Fruit fly (Drosophila melanogaster) whole organism, embryonic: ENCODE measurements around the gene Pax.

Source experiments
- Adf1 ChIP-seq: fragments of 200-800 bp; sonication (Bioruptor generic); IDR thresholded peaks from 2 replicates; pipeline ENCODE4 v1.3.6; 2022; ENCODE audit warnings: missing biosample characterization, missing genetic modification characterization
- Atf-2 ChIP-seq: fragments of 200-800 bp; sonication (Bioruptor generic); optimal IDR thresholded peaks from 2 replicates; lab custom pipeline; 2016; ENCODE audit warnings: missing biosample characterization, missing genetic modification characterization
- C15 ChIP-seq: fragments of 200-800 bp; sonication (Bioruptor generic); IDR thresholded peaks from 3 replicates; pipeline ENCODE4 v1.3.6; 2022; ENCODE audit warnings: missing biosample characterization, missing genetic modification characterization
- CG10147 ChIP-seq: fragments of 200-800 bp; sonication (Bioruptor generic); optimal IDR thresholded peaks from 2 replicates; lab custom pipeline; 2019; ENCODE audit warnings: missing biosample characterization, mild to moderate bottlenecking, missing genetic modification characterization, moderate library complexity
- CG10267 ChIP-seq: fragments of 200-800 bp; sonication (Bioruptor generic); optimal IDR thresholded peaks from 2 replicates; lab custom pipeline; 2018; ENCODE audit warnings: missing biosample characterization, mild to moderate bottlenecking, missing genetic modification characterization, moderate library complexity
- CG13424 ChIP-seq: fragments of 200-800 bp; sonication (Bioruptor generic); optimal IDR thresholded peaks from 2 replicates; lab custom pipeline; 2019; ENCODE audit warnings: missing biosample characterization, mild to moderate bottlenecking, missing genetic modification characterization, moderate library complexity
- CG14965 ChIP-seq: fragments of 200-800 bp; sonication (Bioruptor generic); optimal IDR thresholded peaks from 2 replicates; lab custom pipeline; 2016; ENCODE audit warnings: missing biosample characterization, missing genetic modification characterization, borderline replicate concordance
- CG15479 ChIP-seq: fragments of 200-800 bp; sonication (Bioruptor generic); optimal IDR thresholded peaks from 3 replicates; lab custom pipeline; 2019; ENCODE audit warnings: missing biosample characterization, mild to moderate bottlenecking, missing genetic modification characterization, moderate library complexity
- CG1832 ChIP-seq: fragments of 200-800 bp; sonication (Bioruptor generic); optimal IDR thresholded peaks from 2 replicates; lab custom pipeline; 2017; ENCODE audit warnings: missing biosample characterization, mild to moderate bottlenecking, missing genetic modification characterization, inconsistent platforms
- CG18619 ChIP-seq: fragments of 200-800 bp; sonication (Bioruptor generic); optimal IDR thresholded peaks from 3 replicates; lab custom pipeline; 2017; ENCODE audit warnings: missing biosample characterization, mild to moderate bottlenecking, missing genetic modification characterization
- CG2202 ChIP-seq: fragments of 200-800 bp; sonication (Bioruptor generic); optimal IDR thresholded peaks from 2 replicates; lab custom pipeline; 2018; ENCODE audit warnings: missing biosample characterization, mild to moderate bottlenecking, missing genetic modification characterization
- CG3065 ChIP-seq: fragments of 200-800 bp; sonication (Bioruptor generic); optimal IDR thresholded peaks from 2 replicates; lab custom pipeline; 2016; ENCODE audit warnings: missing biosample characterization, missing genetic modification characterization
- CG31441 ChIP-seq: fragments of 200-800 bp; sonication (Bioruptor generic); IDR thresholded peaks from 2 replicates; pipeline ENCODE4 v1.3.6; 2022; ENCODE audit warnings: missing biosample characterization, missing genetic modification characterization
- CG43689 ChIP-seq: fragments of 200-800 bp; sonication (Bioruptor generic); IDR thresholded peaks from 2 replicates; pipeline ENCODE4 v1.3.6; 2022; ENCODE audit warnings: missing biosample characterization, missing genetic modification characterization
- CG4617 ChIP-seq: fragments of 200-800 bp; sonication (Bioruptor generic); optimal IDR thresholded peaks from 3 replicates; lab custom pipeline; 2016; ENCODE audit warnings: missing biosample characterization, missing genetic modification characterization, borderline replicate concordance
- CG7357 ChIP-seq: fragments of 200-800 bp; sonication (Bioruptor generic); IDR thresholded peaks from 3 replicates; pipeline ENCODE4 v1.3.6; 2022; ENCODE audit warnings: missing biosample characterization, missing genetic modification characterization
- Dbx ChIP-seq: fragments of 200-800 bp; sonication (Bioruptor generic); IDR thresholded peaks from 3 replicates; pipeline ENCODE4 v1.3.6; 2022; ENCODE audit warnings: missing biosample characterization, missing genetic modification characterization
- Deaf1 ChIP-seq: fragments of 200-800 bp; optimal IDR thresholded peaks from 3 replicates; lab custom pipeline; 2019; ENCODE audit warnings: missing biosample characterization, mild to moderate bottlenecking, missing genetic modification characterization, moderate library complexity
- Dref ChIP-seq: fragments of 200-800 bp; sonication (Bioruptor generic); IDR thresholded peaks from 2 replicates; pipeline ENCODE4 v1.3.6; 2022; ENCODE audit warnings: missing biosample characterization, missing genetic modification characterization
- Fer2 ChIP-seq: fragments of 200-800 bp; sonication (Bioruptor generic); optimal IDR thresholded peaks from 2 replicates; lab custom pipeline; 2018; ENCODE audit warnings: missing biosample characterization, mild to moderate bottlenecking, missing genetic modification characterization, moderate library complexity
- Fer3 ChIP-seq: fragments of 200-800 bp; sonication (Bioruptor generic); optimal IDR thresholded peaks from 2 replicates; lab custom pipeline; 2018; ENCODE audit warnings: missing biosample characterization, mild to moderate bottlenecking, missing genetic modification characterization, moderate library complexity
- GATAe ChIP-seq: fragments of 200-800 bp; sonication (Bioruptor generic); conservative IDR thresholded peaks from 2 replicates; pipeline ENCODE4 v1.3.6; 2022; ENCODE audit warnings: missing biosample characterization, missing genetic modification characterization
- H15 ChIP-seq: fragments of 200-800 bp; sonication (Bioruptor generic); IDR thresholded peaks from 3 replicates; pipeline ENCODE4 v1.3.6; 2022; ENCODE audit warnings: missing biosample characterization, missing genetic modification characterization
- Hmx ChIP-seq: fragments of 200-800 bp; sonication (Bioruptor generic); optimal IDR thresholded peaks from 2 replicates; lab custom pipeline; 2016; ENCODE audit warnings: missing biosample characterization, missing genetic modification characterization
- Mrtf ChIP-seq: fragments of 200-800 bp; sonication (Bioruptor generic); IDR thresholded peaks from 3 replicates; pipeline ENCODE4 v1.3.6; 2022; ENCODE audit warnings: missing biosample characterization, missing genetic modification characterization
- Sox100B ChIP-seq: fragments of 200-800 bp; sonication (Bioruptor generic); optimal IDR thresholded peaks from 3 replicates; lab custom pipeline; 2018; ENCODE audit warnings: missing biosample characterization, mild to moderate bottlenecking, missing genetic modification characterization
- Taf1 ChIP-seq: fragments of 200-800 bp; sonication (Bioruptor generic); IDR thresholded peaks from 2 replicates; pipeline ENCODE4 v1.3.6; 2022; ENCODE audit warnings: missing biosample characterization, missing genetic modification characterization
- Usf ChIP-seq: fragments of 200-800 bp; sonication (Bioruptor generic); optimal IDR thresholded peaks from 2 replicates; lab custom pipeline; 2017; ENCODE audit warnings: missing genotype, missing biosample characterization, missing genetic modification characterization
- Xrp1 ChIP-seq: fragments of 200-800 bp; sonication (Bioruptor generic); IDR thresholded peaks from 2 replicates; pipeline ENCODE4 v1.3.6; 2022; ENCODE audit warnings: missing biosample characterization, missing genetic modification characterization
- abd-A ChIP-seq: fragments of 200-800 bp; sonication (Bioruptor generic); optimal IDR thresholded peaks from 3 replicates; lab custom pipeline; 2019; ENCODE audit warnings: missing biosample characterization, mild to moderate bottlenecking, missing genetic modification characterization, moderate library complexity
- ato ChIP-seq: fragments of 200-800 bp; sonication (Bioruptor generic); IDR thresholded peaks from 2 replicates; pipeline ENCODE4 v1.3.6; 2022; ENCODE audit warnings: missing biosample characterization, missing genetic modification characterization; ENCODE audit not compliant: partially characterized antibody
- bowl ChIP-seq: fragments of 200-800 bp; sonication (Bioruptor generic); IDR thresholded peaks from 2 replicates; pipeline ENCODE4 v1.3.6; 2022; ENCODE audit warnings: missing biosample characterization, missing genetic modification characterization
- br ChIP-seq: fragments of >200 bp; optimal IDR thresholded peaks from 2 replicates; lab custom pipeline; 2017
- fru ChIP-seq: fragments of >200 bp; optimal IDR thresholded peaks from 2 replicates; lab custom pipeline; 2017
- gcm2 ChIP-seq: fragments of 200-800 bp; sonication (Bioruptor generic); optimal IDR thresholded peaks from 2 replicates; lab custom pipeline; 2016; ENCODE audit warnings: missing biosample characterization, missing genetic modification characterization
- hkb ChIP-seq, 2 experiments: fragments of 200-800 bp in 1 of 2; fragments of >200 bp in 1 of 2; sonication (Bioruptor generic) in 1 of 2; IDR thresholded peaks in 1 of 2; optimal IDR thresholded peaks in 1 of 2; 2 replicates each; pipeline versions ENCODE4 v1.3.6 to Lab custom; 2017 to 2022; ENCODE audit warnings: missing biosample characterization in 1 of 2, missing genetic modification characterization in 1 of 2
- hth ChIP-seq: fragments of >200 bp; optimal IDR thresholded peaks from 2 replicates; lab custom pipeline; 2017; ENCODE audit warnings: inconsistent platforms
- jigr1 ChIP-seq: fragments of 200-800 bp; sonication (Bioruptor generic); IDR thresholded peaks from 3 replicates; pipeline ENCODE4 v1.3.6; 2022; ENCODE audit warnings: missing biosample characterization, missing genetic modification characterization
- kay ChIP-seq: fragments of 200-800 bp; sonication (Bioruptor generic); optimal IDR thresholded peaks from 2 replicates; lab custom pipeline; 2016; ENCODE audit warnings: missing biosample characterization, missing genetic modification characterization
- knrl ChIP-seq: fragments of 200-800 bp; sonication (Bioruptor generic); IDR thresholded peaks from 3 replicates; pipeline ENCODE4 v1.3.6; 2022; ENCODE audit warnings: missing biosample characterization, missing genetic modification characterization; ENCODE audit not compliant: partially characterized antibody
- lilli ChIP-seq: fragments of 200-800 bp; sonication (Bioruptor generic); optimal IDR thresholded peaks from 3 replicates; lab custom pipeline; 2016; ENCODE audit warnings: missing biosample characterization, missing genetic modification characterization
- lmd ChIP-seq: fragments of 200-800 bp; sonication (Bioruptor generic); IDR thresholded peaks from 2 replicates; pipeline ENCODE4 v1.3.6; 2022; ENCODE audit warnings: missing biosample characterization, missing genetic modification characterization
- luna ChIP-seq: fragments of 200-800 bp; sonication (Bioruptor generic); optimal IDR thresholded peaks from 2 replicates; lab custom pipeline; 2016; ENCODE audit warnings: missing biosample characterization, missing genetic modification characterization
- nmo ChIP-seq: fragments of 200-800 bp; sonication (Bioruptor generic); optimal IDR thresholded peaks from 2 replicates; lab custom pipeline; 2018; ENCODE audit warnings: missing biosample characterization, mild to moderate bottlenecking, missing genetic modification characterization, moderate library complexity
- pb ChIP-seq: fragments of 200-800 bp; sonication (Bioruptor generic); optimal IDR thresholded peaks from 3 replicates; lab custom pipeline; 2016; ENCODE audit warnings: missing biosample characterization, missing genetic modification characterization
- ranshi ChIP-seq: fragments of 200-800 bp; sonication (Bioruptor generic); IDR thresholded peaks from 2 replicates; pipeline ENCODE4 v1.3.6; 2022; ENCODE audit warnings: missing biosample characterization, missing genetic modification characterization
- salm ChIP-seq: fragments of 200-800 bp; sonication (Bioruptor generic); optimal IDR thresholded peaks from 2 replicates; lab custom pipeline; 2018; ENCODE audit warnings: missing biosample characterization, mild to moderate bottlenecking, missing genetic modification characterization
- shn ChIP-seq: fragments of 200-800 bp; sonication (Bioruptor generic); optimal IDR thresholded peaks from 3 replicates; lab custom pipeline; 2016; ENCODE audit warnings: missing biosample characterization, missing genetic modification characterization
- slbo ChIP-seq: fragments of 200-800 bp; sonication (Bioruptor generic); IDR thresholded peaks from 2 replicates; pipeline ENCODE4 v1.3.6; 2022; ENCODE audit warnings: missing biosample characterization, missing genetic modification characterization
- tgo ChIP-seq: fragments of 200-800 bp; sonication (Bioruptor generic); IDR thresholded peaks from 3 replicates; pipeline ENCODE4 v1.3.6; 2022; ENCODE audit warnings: missing biosample characterization, missing genetic modification characterization
- twi ChIP-seq: fragments of 200-800 bp; optimal IDR thresholded peaks from 2 replicates; lab custom pipeline; 2019; ENCODE audit warnings: missing biosample characterization, mild to moderate bottlenecking, missing genetic modification characterization, moderate library complexity
- wek ChIP-seq: fragments of 200-800 bp; sonication (Bioruptor generic); optimal IDR thresholded peaks from 3 replicates; lab custom pipeline; 2018; ENCODE audit warnings: missing biosample characterization, mild to moderate bottlenecking, missing genetic modification characterization, moderate library complexity
- wor ChIP-seq: fragments of 200-800 bp; sonication (Bioruptor generic); IDR thresholded peaks from 2 replicates; pipeline ENCODE4 v1.3.6; 2022; ENCODE audit warnings: missing biosample characterization, missing genetic modification characterization

Pax gene

dm6 chr2L:19426330-19426781, at the start of gene Pax (continued):
- TF ChIP-seq CG14965 (GFP tag; lab: Kevin White, UChicago) (no peak), ranshi (GFP tag; lab: Robert Waterston, UW) (no peak; the same call in 1 of the 2 replicates), tgo (GFP tag; lab: Robert Waterston, UW) (no peak), Fer3 (tag; lab: Kevin White, UChicago) (no peak), CG15479 (GFP tag; lab: Kevin White, UChicago) (no peak), CG3065 (GFP tag; lab: Kevin White, UChicago) (no peak), CG10267 (tag; lab: Kevin White, UChicago) (peak; percentile 1), pb (GFP tag; lab: Kevin White, UChicago) (no peak), lmd (GFP tag; lab: Robert Waterston, UW) (no peak), Xrp1 (GFP tag; lab: Robert Waterston, UW) (no peak), salm (tag; lab: Kevin White, UChicago) (no peak), Dref (GFP tag; lab: Robert Waterston, UW) (peak; percentile 92), CG13424 (tag; lab: Kevin White, UChicago) (no peak), shn (no peak), slbo (no peak), CG10147 (GFP tag; lab: Kevin White, UChicago) (no peak), hth (lab: Kevin White, UChicago) (no peak), wek (GFP tag; lab: Kevin White, UChicago) (no peak), CG4617 (GFP tag; lab: Kevin White, UChicago) (no peak), C15 (no peak), Dbx (GFP tag; lab: Robert Waterston, UW) (0 out of 3 replicates have a peak, but pooled peaks have one; percentile 18), kay (GFP tag; lab: Kevin White, UChicago) (peak; percentile 55), luna (GFP tag; lab: Kevin White, UChicago) (no peak), Sox100B (GFP tag; lab: Kevin White, UChicago) (no peak), Atf-2 (GFP tag; lab: Kevin White, UChicago) (no peak), H15 (GFP tag; lab: Robert Waterston, UW) (no peak), CG2202 (tag; lab: Kevin White, UChicago) (no peak), CG31441 (GFP tag; lab: Robert Waterston, UW) (no peak), bowl (GFP tag; lab: Robert Waterston, UW) (no peak), wor (GFP tag; lab: Robert Waterston, UW) (no peak), Fer2 (tag; lab: Kevin White, UChicago) (no peak), Adf1 (GFP tag; lab: Robert Waterston, UW) (no peak; the same call in 1 of the 2 replicates), knrl (GFP tag; lab: Robert Waterston, UW) (peak; percentile 90), Hmx (no peak), br (lab: Kevin White, UChicago) (no peak), GATAe (no peak), twi (no peak), nmo (GFP tag; lab: Kevin White, UChicago) (peak; percentile 7), Taf1 (GFP tag; lab: Robert Waterston, UW) (no peak), fru (lab: Kevin White, UChicago) (no peak), CG18619 (GFP tag; lab: Kevin White, UChicago) (no peak), jigr1 (no peak), lilli (no peak), CG7357 (GFP tag; lab: Robert Waterston, UW) (no peak), CG43689 (GFP tag; lab: Robert Waterston, UW) (no peak), Mrtf (GFP tag; lab: Robert Waterston, UW) (no peak), Usf (no peak), CG1832 (no peak), Deaf1 (tag; lab: Kevin White, UChicago) (no peak), ato (GFP tag; lab: Robert Waterston, UW) (peak; percentile 92), abd-A (tag; lab: Kevin White, UChicago) (peak; percentile 84), gcm2 (GFP tag; lab: Kevin White, UChicago) (no peak), hkb (optimal IDR thresholded peaks at IDR 0.05; lab: Kevin White, UChicago) (no peak), hkb (GFP tag; IDR thresholded peaks at IDR 0.05; lab: Robert Waterston, UW) (no peak)
